Fruit fly (Drosophila melanogaster) whole organism, embryonic: ENCODE results near the gene CG5793.

Experiments
- B-H1 ChIP-seq: fragments of 200-800 bp; sonication (Bioruptor generic); IDR thresholded peaks from 3 replicates; pipeline ENCODE4 v1.3.6; 2022; ENCODE audit warnings: missing biosample characterization, missing genetic modification characterization
- Bdp1 ChIP-seq: fragments of 200-800 bp; sonication (Bioruptor generic); optimal IDR thresholded peaks from 3 replicates; lab custom pipeline; 2016; ENCODE audit warnings: missing biosample characterization, missing genetic modification characterization
- CG10267 ChIP-seq: fragments of 200-800 bp; sonication (Bioruptor generic); optimal IDR thresholded peaks from 2 replicates; lab custom pipeline; 2018; ENCODE audit warnings: missing biosample characterization, mild to moderate bottlenecking, missing genetic modification characterization, moderate library complexity
- CG10321 ChIP-seq: fragments of 200-800 bp; sonication (Bioruptor generic); IDR thresholded peaks from 2 replicates; pipeline ENCODE4 v1.3.6; 2022; ENCODE audit warnings: missing biosample characterization, missing genetic modification characterization
- CG10431 ChIP-seq: fragments of 200-800 bp; sonication (Bioruptor generic); optimal IDR thresholded peaks from 3 replicates; lab custom pipeline; 2018; ENCODE audit warnings: missing biosample characterization, mild to moderate bottlenecking, missing genetic modification characterization
- CG10462 ChIP-seq: fragments of 200-800 bp; sonication (Bioruptor generic); optimal IDR thresholded peaks from 2 replicates; lab custom pipeline; 2016; ENCODE audit warnings: missing biosample characterization, missing genetic modification characterization
- CG11398 ChIP-seq: fragments of 200-800 bp; sonication (Bioruptor generic); optimal IDR thresholded peaks from 2 replicates; lab custom pipeline; 2016; ENCODE audit warnings: missing biosample characterization, missing genetic modification characterization
- CG11560 ChIP-seq: fragments of 200-800 bp; sonication (Bioruptor generic); IDR thresholded peaks from 3 replicates; pipeline ENCODE4 v1.3.6; 2022; ENCODE audit warnings: missing biosample characterization, missing genetic modification characterization
- CG12236 ChIP-seq: fragments of 200-800 bp; sonication (Bioruptor generic); optimal IDR thresholded peaks from 2 replicates; lab custom pipeline; 2016; ENCODE audit warnings: missing biosample characterization, missing genetic modification characterization
- CG12659 ChIP-seq: fragments of 200-800 bp; sonication (Bioruptor generic); optimal IDR thresholded peaks from 3 replicates; lab custom pipeline; 2017; ENCODE audit warnings: mild to moderate bottlenecking, missing biosample characterization, missing genetic modification reagents, missing genetic modification characterization
- CG13894 ChIP-seq: fragments of 200-800 bp; sonication (Bioruptor generic); optimal IDR thresholded peaks from 3 replicates; lab custom pipeline; 2018; ENCODE audit warnings: missing biosample characterization, mild to moderate bottlenecking, missing genetic modification characterization, moderate library complexity
- CG14014 ChIP-seq: fragments of 200-800 bp; sonication (Bioruptor generic); IDR thresholded peaks from 2 replicates; pipeline ENCODE4 v1.3.6; 2022; ENCODE audit warnings: missing biosample characterization, missing genetic modification characterization
- CG17359 ChIP-seq: fragments of 200-800 bp; sonication (Bioruptor generic); optimal IDR thresholded peaks from 3 replicates; lab custom pipeline; 2018; ENCODE audit warnings: missing biosample characterization, mild to moderate bottlenecking, missing genetic modification characterization, moderate library complexity
- CG18476 ChIP-seq: fragments of 200-800 bp; sonication (Bioruptor generic); optimal IDR thresholded peaks from 2 replicates; lab custom pipeline; 2016; ENCODE audit warnings: missing biosample characterization, mild to moderate bottlenecking, missing genetic modification characterization
- CG18619 ChIP-seq: fragments of 200-800 bp; sonication (Bioruptor generic); optimal IDR thresholded peaks from 3 replicates; lab custom pipeline; 2017; ENCODE audit warnings: missing biosample characterization, mild to moderate bottlenecking, missing genetic modification characterization
- CG2889 ChIP-seq: fragments of 200-800 bp; sonication (Bioruptor generic); IDR thresholded peaks from 3 replicates; pipeline ENCODE4 v1.3.6; 2022; ENCODE audit warnings: missing biosample characterization, missing genetic modification characterization
- CG32767 ChIP-seq: fragments of 200-800 bp; sonication (Bioruptor generic); IDR thresholded peaks from 2 replicates; pipeline ENCODE4 v1.3.6; 2022; ENCODE audit warnings: missing biosample characterization, missing genetic modification characterization
- CG3407 ChIP-seq: fragments of 200-800 bp; sonication (Bioruptor generic); optimal IDR thresholded peaks from 2 replicates; lab custom pipeline; 2018; ENCODE audit warnings: missing biosample characterization, mild to moderate bottlenecking, missing genetic modification characterization
- CG3847 ChIP-seq: fragments of 200-800 bp; sonication (Bioruptor generic); IDR thresholded peaks from 2 replicates; pipeline ENCODE4 v1.3.6; 2022; ENCODE audit warnings: missing biosample characterization, missing genetic modification characterization
- CG4360 ChIP-seq: fragments of 200-800 bp; sonication (Bioruptor generic); IDR thresholded peaks from 2 replicates; pipeline ENCODE4 v1.3.6; 2022; ENCODE audit warnings: missing biosample characterization, missing genetic modification characterization
- CG4424 ChIP-seq: fragments of 200-800 bp; sonication (Bioruptor generic); optimal IDR thresholded peaks from 3 replicates; lab custom pipeline; 2016; ENCODE audit warnings: missing biosample characterization, missing genetic modification characterization
- CG6689 ChIP-seq: fragments of 200-800 bp; sonication (Bioruptor generic); IDR thresholded peaks from 2 replicates; pipeline ENCODE4 v1.3.6; 2022; ENCODE audit warnings: missing biosample characterization, missing genetic modification characterization
- CG7372 ChIP-seq: fragments of 200-800 bp; sonication (Bioruptor generic); IDR thresholded peaks from 2 replicates; pipeline ENCODE4 v1.3.6; 2022; ENCODE audit warnings: missing biosample characterization, missing genetic modification characterization
- CG7745 ChIP-seq: fragments of 200-800 bp; sonication (Bioruptor generic); optimal IDR thresholded peaks from 2 replicates; lab custom pipeline; 2018; ENCODE audit warnings: missing biosample characterization, mild to moderate bottlenecking, missing genetic modification characterization, moderate library complexity
- CG8388 ChIP-seq: fragments of 200-800 bp; sonication (Bioruptor generic); optimal IDR thresholded peaks from 2 replicates; lab custom pipeline; 2019; ENCODE audit warnings: missing biosample characterization, mild to moderate bottlenecking, missing genetic modification characterization, moderate library complexity
- CG9727 ChIP-seq: fragments of 200-800 bp; sonication (Bioruptor generic); optimal IDR thresholded peaks from 3 replicates; lab custom pipeline; 2017; ENCODE audit warnings: missing biosample characterization, mild to moderate bottlenecking, missing genetic modification characterization
- CG9932 ChIP-seq: fragments of 200-800 bp; sonication (Bioruptor generic); IDR thresholded peaks from 2 replicates; pipeline ENCODE4 v1.3.6; 2022; ENCODE audit warnings: missing biosample characterization, missing genetic modification characterization
- Dad ChIP-seq: fragments of 200-800 bp; sonication (Bioruptor generic); optimal IDR thresholded peaks from 3 replicates; lab custom pipeline; 2016; ENCODE audit warnings: missing biosample characterization, missing genetic modification characterization
- GATAe ChIP-seq: fragments of 200-800 bp; sonication (Bioruptor generic); conservative IDR thresholded peaks from 2 replicates; pipeline ENCODE4 v1.3.6; 2022; ENCODE audit warnings: missing biosample characterization, missing genetic modification characterization
- Gsc ChIP-seq: fragments of 200-800 bp; sonication (Bioruptor generic); IDR thresholded peaks from 2 replicates; pipeline ENCODE4 v1.3.6; 2022; ENCODE audit warnings: missing biosample characterization, missing genetic modification characterization
- Lhr ChIP-seq: fragments of 200-800 bp; sonication (Bioruptor generic); optimal IDR thresholded peaks from 3 replicates; lab custom pipeline; 2017; ENCODE audit warnings: mild to moderate bottlenecking, missing biosample characterization, missing genetic modification reagents, missing genetic modification characterization
- Oli ChIP-seq: fragments of 200-800 bp; sonication (Bioruptor generic); optimal IDR thresholded peaks from 2 replicates; lab custom pipeline; 2018; ENCODE audit warnings: missing biosample characterization, mild to moderate bottlenecking, missing genetic modification characterization, moderate library complexity
- Xrp1 ChIP-seq: fragments of 200-800 bp; sonication (Bioruptor generic); IDR thresholded peaks from 2 replicates; pipeline ENCODE4 v1.3.6; 2022; ENCODE audit warnings: missing biosample characterization, missing genetic modification characterization
- abd-A ChIP-seq: fragments of 200-800 bp; sonication (Bioruptor generic); optimal IDR thresholded peaks from 3 replicates; lab custom pipeline; 2019; ENCODE audit warnings: missing biosample characterization, mild to moderate bottlenecking, missing genetic modification characterization, moderate library complexity
- bowl ChIP-seq: fragments of 200-800 bp; sonication (Bioruptor generic); IDR thresholded peaks from 2 replicates; pipeline ENCODE4 v1.3.6; 2022; ENCODE audit warnings: missing biosample characterization, missing genetic modification characterization
- bsh ChIP-seq, 2 experiments: fragments of 200-800 bp; sonication (Bioruptor generic); optimal IDR thresholded peaks; 2 replicates each; lab custom pipeline; 2017 to 2018; ENCODE audit warnings: mild to moderate bottlenecking in 2 of 2, missing biosample characterization in 2 of 2, missing genetic modification characterization in 2 of 2, moderate library complexity in 1 of 2
- chinmo ChIP-seq: fragments of 200-800 bp; sonication (Bioruptor generic); IDR thresholded peaks from 4 replicates; pipeline ENCODE4 v1.3.6; 2022; ENCODE audit warnings: missing biosample characterization, missing genetic modification characterization; ENCODE audit not compliant: partially characterized antibody
- da ChIP-seq: fragments of 200-800 bp; sonication (Bioruptor generic); optimal IDR thresholded peaks from 2 replicates; lab custom pipeline; 2016; ENCODE audit warnings: missing biosample characterization, missing genetic modification characterization
- ftz-f1 ChIP-seq: fragments of 200-800 bp; sonication (Bioruptor generic); optimal IDR thresholded peaks from 2 replicates; lab custom pipeline; 2016; ENCODE audit warnings: missing biosample characterization, missing genetic modification characterization
- her ChIP-seq: fragments of 200-800 bp; sonication (Bioruptor generic); optimal IDR thresholded peaks from 2 replicates; lab custom pipeline; 2016; ENCODE audit warnings: missing biosample characterization, missing genetic modification characterization
- ind ChIP-seq: fragments of 200-800 bp; sonication (Bioruptor generic); optimal IDR thresholded peaks from 3 replicates; lab custom pipeline; 2016; ENCODE audit warnings: missing biosample characterization, missing genetic modification characterization
- insv ChIP-seq, 2 experiments: fragments of 200-800 bp; sonication (Bioruptor generic); optimal IDR thresholded peaks; 3 replicates each; lab custom pipeline; 2016 to 2018; ENCODE audit warnings: missing biosample characterization in 2 of 2, missing genetic modification characterization in 2 of 2
- jigr1 ChIP-seq: fragments of 200-800 bp; sonication (Bioruptor generic); IDR thresholded peaks from 3 replicates; pipeline ENCODE4 v1.3.6; 2022; ENCODE audit warnings: missing biosample characterization, missing genetic modification characterization
- lov ChIP-seq, 2 experiments: fragments of 200-800 bp in 1 of 2; fragments of >200 bp in 1 of 2; sonication (Bioruptor generic) in 1 of 2; IDR thresholded peaks in 1 of 2; optimal IDR thresholded peaks in 1 of 2; 2 replicates in 1 of 2; 3 replicates in 1 of 2; pipeline versions ENCODE4 v1.3.6 to Lab custom; 2017 to 2022; ENCODE audit warnings: missing biosample characterization in 1 of 2, missing genetic modification characterization in 1 of 2
- odd ChIP-seq: fragments of 200-800 bp; sonication (Bioruptor generic); optimal IDR thresholded peaks from 2 replicates; lab custom pipeline; 2017; ENCODE audit warnings: missing biosample characterization, mild to moderate bottlenecking, missing genetic modification characterization
- row ChIP-seq: fragments of 200-800 bp; sonication (Bioruptor generic); IDR thresholded peaks from 3 replicates; pipeline ENCODE4 v1.3.6; 2022; ENCODE audit warnings: missing biosample characterization, missing genetic modification characterization
- sd ChIP-seq: fragments of 200-800 bp; sonication (Bioruptor generic); optimal IDR thresholded peaks from 3 replicates; lab custom pipeline; 2018; ENCODE audit warnings: missing biosample characterization, mild to moderate bottlenecking, missing genetic modification characterization, moderate library complexity
- sqz ChIP-seq: fragments of 200-800 bp; sonication (Bioruptor generic); optimal IDR thresholded peaks from 3 replicates; lab custom pipeline; 2018; ENCODE audit warnings: missing biosample characterization, mild to moderate bottlenecking, missing genetic modification characterization
- sug ChIP-seq: fragments of 200-800 bp; optimal IDR thresholded peaks from 2 replicates; lab custom pipeline; 2019; ENCODE audit warnings: missing biosample characterization, mild to moderate bottlenecking, missing genetic modification characterization, moderate library complexity
- vfl ChIP-seq: fragments of 200-800 bp; sonication (Bioruptor generic); optimal IDR thresholded peaks from 2 replicates; lab custom pipeline; 2016; ENCODE audit warnings: missing biosample characterization, missing genetic modification characterization
- vnd ChIP-seq: fragments of 200-800 bp; sonication (Bioruptor generic); IDR thresholded peaks from 3 replicates; pipeline ENCODE4 v1.3.6; 2022; ENCODE audit warnings: missing biosample characterization, missing genetic modification characterization; ENCODE audit not compliant: partially characterized antibody
- yki ChIP-seq: fragments of >200 bp; optimal IDR thresholded peaks from 3 replicates; lab custom pipeline; 2018

Gene CG5793

dm6 chr3R:21133951-21134350 is 6.6 kb downstream of the CG5793 start, which contains the start of gene Usp8 (continued):
- TF ChIP-seq CG7745 (tag; lab: Kevin White, UChicago) (no peak), CG3407 (GFP tag; lab: Kevin White, UChicago) (no peak), CG10462 (GFP tag; lab: Kevin White, UChicago) (no peak), bsh (GFP tag; optimal IDR thresholded peaks at IDR 0.05; lab: Kevin White, UChicago) (no peak), CG14014 (GFP tag; lab: Robert Waterston, UW) (no peak), CG10267 (tag; lab: Kevin White, UChicago) (peak; percentile 50), Lhr (GFP tag; lab: Kevin White, UChicago) (no peak), lov (optimal IDR thresholded peaks at IDR 0.05; lab: Kevin White, UChicago) (no peak), lov (GFP tag; IDR thresholded peaks at IDR 0.05; lab: Robert Waterston, UW) (no peak), sd (tag; lab: Kevin White, UChicago) (no peak), Bdp1 (GFP tag; lab: Kevin White, UChicago) (no peak), CG4360 (GFP tag; lab: Robert Waterston, UW) (no peak), B-H1 (GFP tag; lab: Robert Waterston, UW) (no peak), CG9727 (GFP tag; lab: Kevin White, UChicago) (peak; percentile 42), CG8388 (GFP tag; lab: Kevin White, UChicago) (no peak), Oli (tag; lab: Kevin White, UChicago) (peak; percentile 11), CG12236 (GFP tag; lab: Kevin White, UChicago) (no peak), abd-A (tag; lab: Kevin White, UChicago) (no peak), CG11398 (GFP tag; lab: Kevin White, UChicago) (no peak), yki (no peak), odd (GFP tag; lab: Kevin White, UChicago) (no peak), da (GFP tag; lab: Kevin White, UChicago) (no peak), insv (GFP tag; optimal IDR thresholded peaks at IDR 0.05; lab: Kevin White, UChicago) (peak in 1 of 2 experiments; percentile 26), CG12659 (peak; percentile 51), CG11560 (no peak), CG32767 (GFP tag; lab: Robert Waterston, UW) (no peak), vfl (GFP tag; lab: Kevin White, UChicago) (no peak), CG2889 (no peak), bowl (GFP tag; lab: Robert Waterston, UW) (no peak), CG13894 (tag; lab: Kevin White, UChicago) (no peak), CG17359 (tag; lab: Kevin White, UChicago) (no peak), jigr1 (no peak), row (GFP tag; lab: Robert Waterston, UW) (peak; percentile 80), CG7372 (GFP tag; lab: Robert Waterston, UW) (no peak), CG3847 (GFP tag; lab: Robert Waterston, UW) (0 out of 2 replicates have a peak, but pooled peaks have one; percentile 25), CG9932 (GFP tag; lab: Robert Waterston, UW) (peak; percentile 46; the same call in 1 of the 2 replicates), Xrp1 (GFP tag; lab: Robert Waterston, UW) (no peak), GATAe (GFP tag; lab: Robert Waterston, UW) (no peak), CG4424 (GFP tag; lab: Kevin White, UChicago) (no peak), CG10321 (GFP tag; lab: Robert Waterston, UW) (no peak), CG18476 (GFP tag; lab: Kevin White, UChicago) (no peak), vnd (GFP tag; lab: Robert Waterston, UW) (no peak), Dad (GFP tag; lab: Kevin White, UChicago) (no peak), CG18619 (GFP tag; lab: Kevin White, UChicago) (peak; percentile 8), ind (GFP tag; lab: Kevin White, UChicago) (no peak), sqz (no peak), her (GFP tag; lab: Kevin White, UChicago) (no peak), Gsc (GFP tag; lab: Robert Waterston, UW) (no peak), ftz-f1 (no peak), sug (tag; lab: Kevin White, UChicago) (peak; percentile 49), CG6689 (GFP tag; lab: Robert Waterston, UW) (0 out of 2 replicates have a peak, but pooled peaks have one; percentile 7), CG10431 (GFP tag; lab: Kevin White, UChicago) (no peak), chinmo (GFP tag; lab: Robert Waterston, UW) (no peak)
